Fruit fly (Drosophila melanogaster): ENCODE results near the gene Larp4B.

Gene Larp4B

dm6 chr3L:3236319-3236718 lies 11.7 kb downstream of the Larp4B start:
- no peak for TF ChIP-seq Pif1B (GFP tag; optimal IDR thresholded peaks at IDR 0.05)
- TF ChIP-seq EcR (GFP tag; optimal IDR thresholded peaks at IDR 0.05), result peak; percentile 45

- TF ChIP-seq CG8301 (tag; optimal IDR thresholded peaks at IDR 0.05) (no peak), Pif1A (GFP tag; optimal IDR thresholded peaks at IDR 0.05) (no peak), CG8159 (tag; optimal IDR thresholded peaks at IDR 0.05) (peak; percentile 8), CG12605 (GFP tag; IDR thresholded peaks at IDR 0.05) (no peak), CG14655 (GFP tag; optimal IDR thresholded peaks at IDR 0.05) (no peak), rn (GFP tag; IDR thresholded peaks at IDR 0.05) (no peak), gl (tag; optimal IDR thresholded peaks at IDR 0.05) (peak; percentile 26), CG4496 (GFP tag; IDR thresholded peaks at IDR 0.05) (peak; percentile 39; the same call in 1 of the 3 replicates)
These were observed 14.6 kb downstream of the Larp4B start, which contains the start of gene CG17746 for dm6 chr3L:3239033-3239752. TSS of gene CG17746 (minus strand) at chr3L:3239578.

dm6 chr3L:3239785-3240596 lies 15.4 kb downstream of the Larp4B start:
- TF ChIP-seq Pif1A (GFP tag; optimal IDR thresholded peaks at IDR 0.05), result no peak
- TF ChIP-seq CG32121 (GFP tag; IDR thresholded peaks at IDR 0.05), result no peak
- TF ChIP-seq CG4496 (GFP tag; IDR thresholded peaks at IDR 0.05), result 0 out of 3 replicates have a peak, but pooled peaks have one; percentile 5
- peak; percentile 94 for TF ChIP-seq EcR (GFP tag; optimal IDR thresholded peaks at IDR 0.05)
- no peak for TF ChIP-seq CG10348 (GFP tag; IDR thresholded peaks at IDR 0.05)
- peak; percentile 66 for TF ChIP-seq CG9948 (tag; optimal IDR thresholded peaks at IDR 0.05)
- TF ChIP-seq Pif1B (GFP tag; optimal IDR thresholded peaks at IDR 0.05), result peak; percentile 68
- TF ChIP-seq CG15710 (tag; optimal IDR thresholded peaks at IDR 0.05), result peak; percentile 60
- TF ChIP-seq Snoo (tag; optimal IDR thresholded peaks at IDR 0.05), result peak; percentile 46
- TF ChIP-seq fd96Ca (GFP tag; IDR thresholded peaks at IDR 0.05), result no peak
- peak; percentile 40 for TF ChIP-seq D1 (tag; optimal IDR thresholded peaks at IDR 0.05)
- peak; percentile 83 for TF ChIP-seq CG34367 (tag; optimal IDR thresholded peaks at IDR 0.05)

- TF ChIP-seq Pif1B (GFP tag; optimal IDR thresholded peaks at IDR 0.05) (peak; percentile 90), CG8159 (tag; optimal IDR thresholded peaks at IDR 0.05) (peak; percentile 99), rn (GFP tag; IDR thresholded peaks at IDR 0.05) (peak; percentile 79), CG12605 (GFP tag; IDR thresholded peaks at IDR 0.05) (peak; percentile 71), CG13204 (GFP tag; optimal IDR thresholded peaks at IDR 0.05) (peak; percentile 97), Ets98B (GFP tag; IDR thresholded peaks at IDR 0.05) (peak; percentile 69), EcR (GFP tag; optimal IDR thresholded peaks at IDR 0.05) (peak; percentile 60), CG10348 (GFP tag; IDR thresholded peaks at IDR 0.05) (no peak), CG14655 (GFP tag; optimal IDR thresholded peaks at IDR 0.05) (peak; percentile 95), CG17806 (tag; optimal IDR thresholded peaks at IDR 0.05) (peak; percentile 97), D1 (tag; optimal IDR thresholded peaks at IDR 0.05) (peak; percentile 95), CG34367 (tag; optimal IDR thresholded peaks at IDR 0.05) (peak; percentile 97), Pif1A (GFP tag; optimal IDR thresholded peaks at IDR 0.05) (peak; percentile 91), CG15710 (tag; optimal IDR thresholded peaks at IDR 0.05) (peak; percentile 99), CG8301 (tag; optimal IDR thresholded peaks at IDR 0.05) (peak; percentile 84), Snoo (tag; optimal IDR thresholded peaks at IDR 0.05) (peak; percentile 87), CG32121 (GFP tag; IDR thresholded peaks at IDR 0.05) (peak; percentile 73), CG9948 (tag; optimal IDR thresholded peaks at IDR 0.05) (peak; percentile 98), gl (tag; optimal IDR thresholded peaks at IDR 0.05) (peak; percentile 87), fd96Ca (GFP tag; IDR thresholded peaks at IDR 0.05) (peak; percentile 71; the same call in 2 of the 3 replicates), CG4496 (GFP tag; IDR thresholded peaks at IDR 0.05) (peak; percentile 84)
These were observed 16.1 kb downstream of the Larp4B start for dm6 chr3L:3240597-3241367.

dm6 chr3L:3241368-3241640 lies 16.7 kb downstream of the Larp4B start:
- TF ChIP-seq EcR (GFP tag; optimal IDR thresholded peaks at IDR 0.05) (peak; percentile 97), rn (GFP tag; IDR thresholded peaks at IDR 0.05) (no peak)
